Fruit fly (Drosophila melanogaster): ENCODE results near the gene CG5439.

CG5439 gene

dm6 chr2L:13191894-13192293, 14.9 kb downstream of the CG5439 start, which contains the start of the genes CG16974 and Edem2 (continued):
- TF ChIP-seq Atf6 (GFP tag; IDR thresholded peaks at IDR 0.05) = peak; percentile 70; the same call in 1 of the 2 replicates
- peak; percentile 49 for TF ChIP-seq Rx (GFP tag; IDR thresholded peaks at IDR 0.05)
- no peak for TF ChIP-seq CG6854 (GFP tag; optimal IDR thresholded peaks at IDR 0.05)
- TF ChIP-seq GATAe (GFP tag; conservative IDR thresholded peaks at IDR 0.05) = peak; percentile 87
- TF ChIP-seq exex (tag; optimal IDR thresholded peaks at IDR 0.05) = no peak
- TF ChIP-seq lab (GFP tag; optimal IDR thresholded peaks at IDR 0.05) = no peak
- TF ChIP-seq BEAF-32 (GFP tag; optimal IDR thresholded peaks at IDR 0.05) = peak; percentile 56
- peak; percentile 19 for TF ChIP-seq Dip3 (GFP tag; optimal IDR thresholded peaks at IDR 0.05)
- TF ChIP-seq bab2 (GFP tag; optimal IDR thresholded peaks at IDR 0.05) = peak; percentile 44
- TF ChIP-seq row (GFP tag; IDR thresholded peaks at IDR 0.05) = peak; percentile 71
- peak; percentile 90 for TF ChIP-seq CG4617 (GFP tag; optimal IDR thresholded peaks at IDR 0.05; ENCODE audit: borderline replicate concordance)
- TF ChIP-seq dmrt11E (tag; optimal IDR thresholded peaks at IDR 0.05) = peak; percentile 70
- TF ChIP-seq CG9932 (GFP tag; IDR thresholded peaks at IDR 0.05) = peak; percentile 83
- TF ChIP-seq CkIIα-i1 (GFP tag; IDR thresholded peaks at IDR 0.05) = no peak
- no peak for TF ChIP-seq Hr78 (GFP tag; optimal IDR thresholded peaks at IDR 0.05)
- peak; percentile 30 for TF ChIP-seq CG10462 (GFP tag; optimal IDR thresholded peaks at IDR 0.05)
- TF ChIP-seq D (optimal IDR thresholded peaks at IDR 0.05) = no peak
- TF ChIP-seq D (GFP tag; optimal IDR thresholded peaks at IDR 0.05) = no peak
- TF ChIP-seq Rfx (GFP tag; IDR thresholded peaks at IDR 0.05) = peak; percentile 81
- peak; percentile 71 for TF ChIP-seq CG4404 (GFP tag; IDR thresholded peaks at IDR 0.05)
- no peak for TF ChIP-seq mirr (GFP tag; optimal IDR thresholded peaks at IDR 0.05)
- TF ChIP-seq CG14667 (GFP tag; IDR thresholded peaks at IDR 0.05) = peak; percentile 56
- no peak for TF ChIP-seq CG34224 (GFP tag; IDR thresholded peaks at IDR 0.05; ENCODE audit: partially characterized antibody)
- peak; percentile 65 for TF ChIP-seq esg (GFP tag; conservative IDR thresholded peaks at IDR 0.05)
- no peak for TF ChIP-seq Tbp (GFP tag; optimal IDR thresholded peaks at IDR 0.05)
- TF ChIP-seq CG4854 (GFP tag; optimal IDR thresholded peaks at IDR 0.05) = peak; percentile 6
- TF ChIP-seq her (GFP tag; optimal IDR thresholded peaks at IDR 0.05) = no peak
- TF ChIP-seq bowl (GFP tag; IDR thresholded peaks at IDR 0.05) = no peak
- no peak for TF ChIP-seq zen2 (GFP tag; IDR thresholded peaks at IDR 0.05; ENCODE audit: partially characterized antibody)
- TF ChIP-seq Xbp1 (GFP tag; optimal IDR thresholded peaks at IDR 0.05) = peak; percentile 85
- peak; percentile 37 to 83 for TF ChIP-seq dpn (GFP tag; optimal IDR thresholded peaks at IDR 0.05)
- no peak for TF ChIP-seq ham (GFP tag; IDR thresholded peaks at IDR 0.05)
- no peak for TF ChIP-seq Poxn (GFP tag; IDR thresholded peaks at IDR 0.05)
- peak; percentile 84 for TF ChIP-seq nmo (GFP tag; optimal IDR thresholded peaks at IDR 0.05)
- TF ChIP-seq CG7745 (tag; optimal IDR thresholded peaks at IDR 0.05) = no peak
- TF ChIP-seq CG5245 (GFP tag; optimal IDR thresholded peaks at IDR 0.05) = peak; percentile 51
- TF ChIP-seq run (tag; optimal IDR thresholded peaks at IDR 0.05) = no peak
- TF ChIP-seq CG2129 (GFP tag; IDR thresholded peaks at IDR 0.05; ENCODE audit: partially characterized antibody) = no peak
- peak; percentile 80 for TF ChIP-seq CG18476 (GFP tag; optimal IDR thresholded peaks at IDR 0.05)
- peak; percentile 61; the same call in 1 of the 3 replicates for TF ChIP-seq Optix (GFP tag; IDR thresholded peaks at IDR 0.05)
- no peak for TF ChIP-seq CG11504 (tag; optimal IDR thresholded peaks at IDR 0.05)
- no peak for TF ChIP-seq crc (GFP tag; optimal IDR thresholded peaks at IDR 0.05)
- no peak for TF ChIP-seq Hand (GFP tag; optimal IDR thresholded peaks at IDR 0.05)
- TF ChIP-seq CG10431 (GFP tag; optimal IDR thresholded peaks at IDR 0.05) = no peak
- TF ChIP-seq CG3065 (GFP tag; optimal IDR thresholded peaks at IDR 0.05) = peak; percentile 53
- TF ChIP-seq Neu2 (GFP tag; optimal IDR thresholded peaks at IDR 0.05; ENCODE audit: borderline replicate concordance) = no peak
- no peak for TF ChIP-seq jing (GFP tag; optimal IDR thresholded peaks at IDR 0.05)
- TF ChIP-seq CG10959 (GFP tag; IDR thresholded peaks at IDR 0.05) = peak; percentile 26; the same call in 1 of the 2 replicates
- TF ChIP-seq CG8281 (tag; optimal IDR thresholded peaks at IDR 0.05) = no peak
- no peak for TF ChIP-seq en (GFP tag; optimal IDR thresholded peaks at IDR 0.05)
- no peak for TF ChIP-seq CG14860 (GFP tag; IDR thresholded peaks at IDR 0.05; ENCODE audit: partially characterized antibody)
